Worm (Caenorhabditis elegans): ENCODE data around the gene clec-217.

clec-217 gene

ce11 chrV:8000929-8001513 is 42.4 kb upstream of the clec-217 start, which contains the start of gene Y97E10AR.1 (continued):
- no peak for TF ChIP-seq hpl-2 (GFP tag; optimal IDR thresholded peaks at IDR 0.05)
- peak; percentile 3 for TF ChIP-seq snpc-4 (tag; optimal IDR thresholded peaks at IDR 0.05)
- TF ChIP-seq nhr-237 (tag; optimal IDR thresholded peaks at IDR 0.05) = no peak
- peak; percentile 17 to 79 for TF ChIP-seq mdl-1 (tag; optimal IDR thresholded peaks at IDR 0.05)
- TF ChIP-seq fkh-4 (tag; optimal IDR thresholded peaks at IDR 0.05; ENCODE audit: borderline replicate concordance) = peak; percentile 45
- TF ChIP-seq ama-1 (optimal IDR thresholded peaks at IDR 0.05) = no peak
- TF ChIP-seq tbx-2 (tag; optimal IDR thresholded peaks at IDR 0.05) = peak; percentile 80
- TF ChIP-seq lir-3 (tag; optimal IDR thresholded peaks at IDR 0.05; ENCODE audit: poor library complexity) = peak; percentile 70
- peak; percentile 68 to 89 for TF ChIP-seq lsy-2 (tag; optimal IDR thresholded peaks at IDR 0.05)
- TF ChIP-seq xbp-1 (tag; optimal IDR thresholded peaks at IDR 0.05) = peak; percentile 67
- peak in 1 of 6 experiments; percentile 7 for TF ChIP-seq elt-3 (tag; optimal IDR thresholded peaks at IDR 0.05)
- no peak for TF ChIP-seq ets-5 (GFP tag; IDR thresholded peaks at IDR 0.05)
- TF ChIP-seq tlp-1 (tag; optimal IDR thresholded peaks at IDR 0.05) = no peak
- peak; percentile 57 for TF ChIP-seq fkh-10 (GFP tag; optimal IDR thresholded peaks at IDR 0.05)
- TF ChIP-seq nhr-11 (tag; optimal IDR thresholded peaks at IDR 0.05) = peak; percentile 49
- TF ChIP-seq blmp-1 (tag; optimal IDR thresholded peaks at IDR 0.05) = peak; percentile 96
- TF ChIP-seq zag-1 (tag; optimal IDR thresholded peaks at IDR 0.05) = peak; percentile 72
- TF ChIP-seq ces-1 (GFP tag; optimal IDR thresholded peaks at IDR 0.05) = no peak
- TF ChIP-seq mef-2 (tag; optimal IDR thresholded peaks at IDR 0.05) = peak; percentile 70
- TF ChIP-seq sox-4 (tag; optimal IDR thresholded peaks at IDR 0.05) = no peak
- peak; percentile 70 for TF ChIP-seq rnt-1 (tag; optimal IDR thresholded peaks at IDR 0.05)
- TF ChIP-seq lin-35 (GFP tag; optimal IDR thresholded peaks at IDR 0.05) = peak; percentile 40 to 64
- TF ChIP-seq ceh-90 (tag; optimal IDR thresholded peaks at IDR 0.05) = no peak
- TF ChIP-seq skn-1 (tag; optimal IDR thresholded peaks at IDR 0.05) = peak; percentile 47
- no peak for TF ChIP-seq unc-62 (GFP tag; optimal IDR thresholded peaks at IDR 0.05)
- TF ChIP-seq C04F5.9 (tag; optimal IDR thresholded peaks at IDR 0.05) = no peak
- TF ChIP-seq irx-1 (tag; optimal IDR thresholded peaks at IDR 0.05) = peak; percentile 77
- peak; percentile 75 for TF ChIP-seq pag-3 (tag; optimal IDR thresholded peaks at IDR 0.05; ENCODE audit: borderline replicate concordance, insufficient read depth)
- TF ChIP-seq fkh-8 (tag; optimal IDR thresholded peaks at IDR 0.05) = peak; percentile 93
- peak; percentile 48 for TF ChIP-seq ztf-4 (tag; optimal IDR thresholded peaks at IDR 0.05)
- peak; percentile 48 for TF ChIP-seq jun-1 (tag; optimal IDR thresholded peaks at IDR 0.05)
- TF ChIP-seq C16A3.4 (tag; optimal IDR thresholded peaks at IDR 0.05) = peak; percentile 73
- no peak for TF ChIP-seq fos-1 (tag; optimal IDR thresholded peaks at IDR 0.05)
- TF ChIP-seq pqm-1 (tag; optimal IDR thresholded peaks at IDR 0.05) = no peak
- peak; percentile 81 for TF ChIP-seq snu-23 (GFP tag; optimal IDR thresholded peaks at IDR 0.05)
- no peak for TF ChIP-seq sup-37 (GFP tag; optimal IDR thresholded peaks at IDR 0.05)
- TF ChIP-seq nhr-12 (tag; optimal IDR thresholded peaks at IDR 0.05) = no peak
- TF ChIP-seq nhr-20 (tag; optimal IDR thresholded peaks at IDR 0.05) = peak; percentile 76
- peak; percentile 66 to 68 for TF ChIP-seq efl-1 (optimal IDR thresholded peaks at IDR 0.05)
- TF ChIP-seq efl-1 (GFP tag; optimal IDR thresholded peaks at IDR 0.05 in 1 of 2) = peak; percentile 50 to 96
- peak; percentile 98 for TF ChIP-seq lin-14 (GFP tag; optimal IDR thresholded peaks at IDR 0.05)
- no peak for TF ChIP-seq hlh-17 (GFP tag; optimal IDR thresholded peaks at IDR 0.05; ENCODE audit: borderline replicate concordance)
- peak; percentile 83 for TF ChIP-seq swsn-7 (tag; optimal IDR thresholded peaks at IDR 0.05)
- peak; percentile 25 for TF ChIP-seq F16B12.6 (tag; optimal IDR thresholded peaks at IDR 0.05)
- TF ChIP-seq ceh-88 (GFP tag; IDR thresholded peaks at IDR 0.05) = peak; percentile 29; the same call in 1 of the 2 replicates
- peak; percentile 86 for TF ChIP-seq nhr-47 (tag; optimal IDR thresholded peaks at IDR 0.05)
- no peak for TF ChIP-seq aha-1 (tag; optimal IDR thresholded peaks at IDR 0.05)
- TF ChIP-seq zip-4 (GFP tag; optimal IDR thresholded peaks at IDR 0.05) = peak; percentile 22
- TF ChIP-seq pax-3 (tag; optimal IDR thresholded peaks at IDR 0.05) = no peak
- TF ChIP-seq nhr-76 (tag; optimal IDR thresholded peaks at IDR 0.05) = no peak
- TF ChIP-seq mep-1 (tag; optimal IDR thresholded peaks at IDR 0.05) = peak; percentile 76
- peak; percentile 50 for TF ChIP-seq lin-13 (GFP tag; optimal IDR thresholded peaks at IDR 0.05)
- no peak for TF ChIP-seq nhr-84 (tag; optimal IDR thresholded peaks at IDR 0.05)
- TF ChIP-seq alr-1 (tag; optimal IDR thresholded peaks at IDR 0.05; ENCODE audit: borderline replicate concordance) = no peak

Measured in whole organism, L1 larva.